Worm (Caenorhabditis elegans): ENCODE measurements around the gene srsx-21.

Gene srsx-21

ce11 chrV:9803176-9803575 is 34.6 kb upstream of the srsx-21 start, which contains the start of gene sru-39:
Gene sru-39, plus strand, starts transcription at chrV:9803476.
- TF ChIP-seq drap-1 (GFP tag; optimal IDR thresholded peaks at IDR 0.05): no peak
- no peak for TF ChIP-seq M03D4.4 (tag; optimal IDR thresholded peaks at IDR 0.05)
- TF ChIP-seq elt-1 (tag; optimal IDR thresholded peaks at IDR 0.05; ENCODE audit: borderline replicate concordance, insufficient read depth): no peak
- TF ChIP-seq unc-62 (GFP tag; optimal IDR thresholded peaks at IDR 0.05): no peak
- TF ChIP-seq ceh-43 (GFP tag; optimal IDR thresholded peaks at IDR 0.05): no peak
- TF ChIP-seq ztf-11 (tag; optimal IDR thresholded peaks at IDR 0.05): no peak
- TF ChIP-seq hlh-1 (tag; optimal IDR thresholded peaks at IDR 0.05): no peak
- no peak for TF ChIP-seq zip-8 (tag; optimal IDR thresholded peaks at IDR 0.05)
- TF ChIP-seq nhr-237 (tag; optimal IDR thresholded peaks at IDR 0.05): no peak
- TF ChIP-seq mep-1 (tag; optimal IDR thresholded peaks at IDR 0.05): no peak
- no peak for TF ChIP-seq nhr-28 (tag; optimal IDR thresholded peaks at IDR 0.05)
- TF ChIP-seq sptf-1 (tag; optimal IDR thresholded peaks at IDR 0.05): no peak
- no peak for TF ChIP-seq ceh-83 (GFP tag; optimal IDR thresholded peaks at IDR 0.05)
- no peak for TF ChIP-seq sem-2 (GFP tag; optimal IDR thresholded peaks at IDR 0.05)
- TF ChIP-seq pha-4 (tag; optimal IDR thresholded peaks at IDR 0.05): no peak
- no peak for TF ChIP-seq snpc-4 (tag; optimal IDR thresholded peaks at IDR 0.05)
- TF ChIP-seq elt-3 (tag; optimal IDR thresholded peaks at IDR 0.05): no peak
- TF ChIP-seq unc-120 (tag; optimal IDR thresholded peaks at IDR 0.05; ENCODE audit: poor library complexity, severe bottlenecking): no peak
- TF ChIP-seq nhr-76 (tag; optimal IDR thresholded peaks at IDR 0.05): no peak

- TF ChIP-seq nhr-28 (tag; optimal IDR thresholded peaks at IDR 0.05) (no peak), cnd-1 (tag; optimal IDR thresholded peaks at IDR 0.05) (no peak), lin-13 (tag; optimal IDR thresholded peaks at IDR 0.05) (no peak), mab-5 (tag; optimal IDR thresholded peaks at IDR 0.05) (no peak), ceh-39 (tag; optimal IDR thresholded peaks at IDR 0.05) (no peak), ces-1 (GFP tag; optimal IDR thresholded peaks at IDR 0.05) (no peak), ztf-11 (tag; optimal IDR thresholded peaks at IDR 0.05) (no peak), unc-39 (tag; optimal IDR thresholded peaks at IDR 0.05) (no peak), nhr-12 (tag; optimal IDR thresholded peaks at IDR 0.05) (no peak), flh-1 (GFP tag; optimal IDR thresholded peaks at IDR 0.05) (no peak), mep-1 (tag; optimal IDR thresholded peaks at IDR 0.05) (no peak), ham-2 (GFP tag; optimal IDR thresholded peaks at IDR 0.05) (no peak), ceh-43 (GFP tag; optimal IDR thresholded peaks at IDR 0.05) (no peak), zip-8 (tag; optimal IDR thresholded peaks at IDR 0.05) (no peak)
Observed at ce11 chrV:9805161-9805560, 32.6 kb upstream of the srsx-21 start, which contains the start of gene sru-37. Gene sru-37, plus strand, starts transcription at chrV:9805461.

- TF ChIP-seq M03D4.4 (tag; optimal IDR thresholded peaks at IDR 0.05): no peak
Observed at ce11 chrV:9811154-9811553, 26.6 kb upstream of the srsx-21 start, which contains the start of gene sru-29. Gene sru-29, plus strand, starts transcription at chrV:9811454.

ce11 chrV:9812216-9812615 is 25.6 kb upstream of the srsx-21 start:
- TF ChIP-seq flh-1 (GFP tag; optimal IDR thresholded peaks at IDR 0.05) (no peak), elt-3 (tag; optimal IDR thresholded peaks at IDR 0.05) (no peak), drap-1 (GFP tag; optimal IDR thresholded peaks at IDR 0.05) (no peak), sptf-1 (tag; optimal IDR thresholded peaks at IDR 0.05) (no peak), ceh-83 (GFP tag; optimal IDR thresholded peaks at IDR 0.05) (no peak), blmp-1 (tag; optimal IDR thresholded peaks at IDR 0.05) (no peak), zip-8 (tag; optimal IDR thresholded peaks at IDR 0.05) (no peak), unc-39 (tag; optimal IDR thresholded peaks at IDR 0.05) (no peak), ham-2 (GFP tag; optimal IDR thresholded peaks at IDR 0.05) (no peak), bed-3 (GFP tag; optimal IDR thresholded peaks at IDR 0.05) (no peak), ces-1 (GFP tag; optimal IDR thresholded peaks at IDR 0.05) (no peak), mls-2 (tag; optimal IDR thresholded peaks at IDR 0.05) (no peak), unc-62 (GFP tag; optimal IDR thresholded peaks at IDR 0.05) (no peak), snpc-4 (tag; optimal IDR thresholded peaks at IDR 0.05) (no peak)

ce11 chrV:9813527-9813926 is 24.3 kb upstream of the srsx-21 start, which contains the start of gene sru-30:
Gene sru-30, plus strand, starts transcription at chrV:9813827.
- TF ChIP-seq flh-1 (GFP tag; optimal IDR thresholded peaks at IDR 0.05) (no peak), unc-120 (tag; optimal IDR thresholded peaks at IDR 0.05; ENCODE audit: poor library complexity, severe bottlenecking) (no peak), mab-5 (tag; optimal IDR thresholded peaks at IDR 0.05) (no peak), lin-13 (tag; optimal IDR thresholded peaks at IDR 0.05) (no peak), elt-3 (tag; optimal IDR thresholded peaks at IDR 0.05) (no peak), hlh-1 (tag; optimal IDR thresholded peaks at IDR 0.05) (no peak), nhr-237 (tag; optimal IDR thresholded peaks at IDR 0.05) (no peak), lin-32 (GFP tag; optimal IDR thresholded peaks at IDR 0.05) (no peak), ces-1 (GFP tag; optimal IDR thresholded peaks at IDR 0.05) (no peak), zip-8 (tag; optimal IDR thresholded peaks at IDR 0.05) (no peak), nhr-12 (tag; optimal IDR thresholded peaks at IDR 0.05) (no peak), sem-2 (GFP tag; optimal IDR thresholded peaks at IDR 0.05) (no peak), blmp-1 (tag; optimal IDR thresholded peaks at IDR 0.05) (no peak), nhr-28 (tag; optimal IDR thresholded peaks at IDR 0.05) (no peak), ceh-83 (GFP tag; optimal IDR thresholded peaks at IDR 0.05) (no peak), ham-2 (GFP tag; optimal IDR thresholded peaks at IDR 0.05) (no peak)
